Worm (Caenorhabditis elegans): ENCODE measurements around the gene sma-1.

The sma-1 gene

ce11 chrV:11887988-11888499 is 11.2 kb upstream of the sma-1 start, which contains the start of gene adh-1 (continued):
- TF ChIP-seq fos-1 (tag; optimal IDR thresholded peaks at IDR 0.05) (no peak), zag-1 (tag; optimal IDR thresholded peaks at IDR 0.05) (no peak), F37D6.2 (tag; optimal IDR thresholded peaks at IDR 0.05) (no peak), tra-1 (GFP tag; IDR thresholded peaks at IDR 0.05) (no peak), mep-1 (tag; optimal IDR thresholded peaks at IDR 0.05) (peak; percentile 55), ama-1 (optimal IDR thresholded peaks at IDR 0.05) (peak; percentile 93), lsy-2 (tag; optimal IDR thresholded peaks at IDR 0.05) (peak in 1 of 2 experiments; percentile 45), nhr-48 (tag; optimal IDR thresholded peaks at IDR 0.05) (peak; percentile 88), tag-97 (GFP tag; IDR thresholded peaks at IDR 0.05) (no peak), lin-38 (GFP tag; IDR thresholded peaks at IDR 0.05) (no peak), lin-29 (GFP tag; IDR thresholded peaks at IDR 0.05) (no peak), nhr-10 (tag; optimal IDR thresholded peaks at IDR 0.05) (peak; percentile 95), ceh-62 (tag; optimal IDR thresholded peaks at IDR 0.05) (no peak), nhr-11 (tag; optimal IDR thresholded peaks at IDR 0.05) (peak; percentile 73), nhr-237 (tag; optimal IDR thresholded peaks at IDR 0.05) (no peak), Y75B8A.6 (GFP tag; IDR thresholded peaks at IDR 0.05) (no peak), skn-1 (tag; optimal IDR thresholded peaks at IDR 0.05) (no peak), daf-16 (GFP tag; optimal IDR thresholded peaks at IDR 0.05) (peak in 1 of 2 experiments; percentile 50), daf-16 (tag; optimal IDR thresholded peaks at IDR 0.05) (peak; percentile 72), hlh-11 (tag; optimal IDR thresholded peaks at IDR 0.05) (peak; percentile 92), hlh-30 (tag; optimal IDR thresholded peaks at IDR 0.05; ENCODE audit: insufficient read depth) (peak; percentile 89), nhr-28 (tag; optimal IDR thresholded peaks at IDR 0.05) (peak; percentile 95), egl-27 (tag; optimal IDR thresholded peaks at IDR 0.05) (peak; percentile 34), mdl-1 (tag; optimal IDR thresholded peaks at IDR 0.05) (peak; percentile 96 to 99), unc-39 (tag; optimal IDR thresholded peaks at IDR 0.05) (no peak), Y48G9A.11 (GFP tag; IDR thresholded peaks at IDR 0.05) (no peak), nhr-41 (GFP tag; IDR thresholded peaks at IDR 0.05) (no peak)

- TF ChIP-seq mes-2 (tag; optimal IDR thresholded peaks at IDR 0.05; ENCODE audit: poor library complexity, severe bottlenecking) (peak; percentile 36), ces-1 (GFP tag; optimal IDR thresholded peaks at IDR 0.05) (no peak), lim-7 (GFP tag; IDR thresholded peaks at IDR 0.05) (no peak), ceh-44 (GFP tag; IDR thresholded peaks at IDR 0.05) (no peak), egl-27 (tag; optimal IDR thresholded peaks at IDR 0.05) (no peak), hlh-11 (tag; optimal IDR thresholded peaks at IDR 0.05) (no peak), T20F7.1 (GFP tag; optimal IDR thresholded peaks at IDR 0.05) (no peak), gei-8 (GFP tag; optimal IDR thresholded peaks at IDR 0.05) (no peak), Y105C5A.15 (GFP tag; IDR thresholded peaks at IDR 0.05) (no peak), unc-130 (GFP tag; optimal IDR thresholded peaks at IDR 0.05) (no peak), aly-2 (tag; optimal IDR thresholded peaks at IDR 0.05) (no peak), pha-4 (GFP tag; IDR thresholded peaks at IDR 0.05) (no peak), pha-4 (tag; optimal IDR thresholded peaks at IDR 0.05) (no peak), nhr-28 (tag; optimal IDR thresholded peaks at IDR 0.05) (no peak), unc-62 (GFP tag; optimal IDR thresholded peaks at IDR 0.05 in 1 of 2) (peak in 1 of 2 experiments; percentile 60), unc-62 (tag; optimal IDR thresholded peaks at IDR 0.05) (no peak), nhr-48 (tag; optimal IDR thresholded peaks at IDR 0.05) (no peak)
Measured at ce11 chrV:11888656-11889055, 10.6 kb upstream of the sma-1 start.

Measured in whole organism, L4 larva.